Worm (Caenorhabditis elegans) whole organism, mixed stage, embryonic: ENCODE measurements around the gene C02B10.3.

Experiments
- ceh-83 ChIP-seq: fragments of 200-800 bp; sonication (Bioruptor generic); optimal IDR thresholded peaks from 2 replicates; lab custom pipeline; 2018; ENCODE audit warnings: mild to moderate bottlenecking, missing genetic modification characterization, missing compliant biosample characterization
- cnd-1 ChIP-seq: fragments of 200-800 bp; sonication (Bioruptor generic); optimal IDR thresholded peaks from 2 replicates; lab custom pipeline; 2018; ENCODE audit warnings: mild to moderate bottlenecking, missing genetic modification characterization, missing compliant biosample characterization
- lsy-2 ChIP-seq: fragments of 150-350 bp; optimal IDR thresholded peaks from 2 replicates; lab custom pipeline; 2014; ENCODE audit warnings: missing biosample characterization, missing genetic modification characterization
- nhr-12 ChIP-seq: fragments of 150-350 bp; optimal IDR thresholded peaks from 2 replicates; lab custom pipeline; 2014; ENCODE audit warnings: missing biosample characterization, missing genetic modification characterization
- nhr-76 ChIP-seq: sonication (generic microtip); optimal IDR thresholded peaks from 2 replicates; lab custom pipeline; 2017; ENCODE audit warnings: missing biosample characterization, missing genetic modification characterization
- unc-62 ChIP-seq: fragments of 150-350 bp; optimal IDR thresholded peaks from 2 replicates; lab custom pipeline; 2014; ENCODE audit warnings: missing biosample characterization, missing genetic modification reagents, missing genetic modification characterization

DNA sequence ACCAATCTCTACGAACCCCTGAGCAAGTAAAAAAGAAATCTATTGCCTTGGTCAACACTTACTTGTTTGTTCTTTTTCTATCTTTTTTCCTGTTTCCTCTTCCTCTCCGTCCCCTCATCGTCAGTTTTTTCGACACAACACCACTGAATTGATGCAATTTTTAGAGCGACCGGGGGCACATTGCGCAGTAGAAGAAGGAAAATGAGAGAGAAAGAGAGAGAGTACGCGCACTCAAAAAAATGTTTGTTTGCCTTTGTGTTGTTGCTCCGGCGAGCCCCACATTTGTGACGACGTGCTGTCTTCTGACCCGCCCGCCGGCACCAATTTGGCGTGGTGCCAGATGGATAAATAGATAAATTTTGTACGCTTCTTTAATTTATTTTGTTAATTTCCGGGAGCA lies 2.9 kb downstream of the C02B10.3 start:
- TF ChIP-seq nhr-76 (no peak), lsy-2 (no peak), unc-62 (no peak), cnd-1 (tag; lab: Kevin White, UChicago) (no peak), nhr-12 (tag; lab: Kevin White, UChicago) (no peak), ceh-83 (GFP tag; lab: Kevin White, UChicago) (no peak)
